Worm (Caenorhabditis elegans) whole organism, L2 larva: ENCODE measurements around the gene B0348.10.

ENCODE experiments used
- aly-2 ChIP-seq: fragments of 150-350 bp; optimal IDR thresholded peaks from 2 replicates; lab custom pipeline; 2014; ENCODE audit warnings: missing biosample characterization, missing genetic modification characterization
- elt-3 ChIP-seq: sonication (generic microtip); optimal IDR thresholded peaks from 2 replicates; lab custom pipeline; 2017; ENCODE audit warnings: missing biosample characterization, missing genetic modification characterization
- mdl-1 ChIP-seq, 2 experiments: fragments of 150-350 bp in 1 of 2; sonication (generic microtip) in 1 of 2; optimal IDR thresholded peaks; 2 replicates each; lab custom pipeline; 2017; ENCODE audit warnings: missing biosample characterization in 2 of 2, missing genetic modification characterization in 2 of 2
- nhr-11 ChIP-seq: fragments of 150-350 bp; optimal IDR thresholded peaks from 2 replicates; lab custom pipeline; 2014; ENCODE audit warnings: missing biosample characterization, missing genetic modification characterization
- nhr-25 ChIP-seq: fragments of 150-350 bp; sonication (generic microtip); optimal IDR thresholded peaks from 3 replicates; lab custom pipeline; 2014; ENCODE audit warnings: missing biosample characterization, missing genetic modification characterization
- nhr-77 ChIP-seq: fragments of 150-350 bp; optimal IDR thresholded peaks from 2 replicates; lab custom pipeline; 2014; ENCODE audit warnings: missing biosample characterization, missing genetic modification characterization
- snpc-4 ChIP-seq: fragments of 150-350 bp; optimal IDR thresholded peaks from 2 replicates; lab custom pipeline; 2014; ENCODE audit warnings: missing biosample characterization, missing genetic modification characterization
- unc-39 ChIP-seq: fragments of 150-350 bp; optimal IDR thresholded peaks from 2 replicates; lab custom pipeline; 2014; ENCODE audit warnings: missing biosample characterization, missing genetic modification characterization
- ztf-1 ChIP-seq: fragments of 200-800 bp; sonication (Bioruptor generic); conservative IDR thresholded peaks from 2 replicates; pipeline ENCODE4 v1.3.6; 2022; ENCODE audit warnings: missing genetic modification characterization, missing compliant biosample characterization
- ztf-11 ChIP-seq: sonication (generic microtip); optimal IDR thresholded peaks from 2 replicates; lab custom pipeline; 2017; ENCODE audit warnings: missing biosample characterization, missing genetic modification characterization
- ztf-4 ChIP-seq: fragments of 150-350 bp; optimal IDR thresholded peaks from 2 replicates; lab custom pipeline; 2014; ENCODE audit warnings: missing biosample characterization, missing genetic modification characterization

DNA sequence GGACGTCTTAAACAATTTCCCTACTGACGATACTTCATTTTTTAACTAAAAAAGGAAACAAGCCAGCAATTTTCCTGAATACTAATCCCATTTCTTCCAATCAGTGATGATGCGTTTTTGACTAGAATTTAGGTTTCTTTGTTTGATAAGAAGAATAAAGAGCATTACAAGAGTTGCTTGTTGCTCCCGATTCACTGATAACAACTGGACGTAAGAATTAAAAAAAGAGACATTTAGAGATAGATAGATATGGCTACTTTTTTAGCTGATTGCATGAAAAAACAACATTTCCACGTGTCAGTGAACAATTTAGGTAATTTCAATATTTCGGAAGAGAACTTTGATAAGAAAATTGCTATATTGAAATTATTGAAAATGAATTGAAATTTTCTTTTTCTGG is 13.3 kb upstream of the B0348.10 start:
- TF ChIP-seq aly-2 (no peak), nhr-25 (tag; lab: Kevin White, UChicago) (no peak), mdl-1 (tag; optimal IDR thresholded peaks at IDR 0.05; lab: Kevin White, UChicago) (no peak), unc-39 (no peak), nhr-77 (tag; lab: Kevin White, UChicago) (no peak), ztf-11 (tag; lab: Kevin White, UChicago) (no peak), ztf-4 (tag; lab: Kevin White, UChicago) (no peak), nhr-11 (tag; lab: Kevin White, UChicago) (no peak), snpc-4 (tag; lab: Kevin White, UChicago) (no peak), ztf-1 (GFP tag; lab: Robert Waterston, UW) (no peak), elt-3 (tag; lab: Kevin White, UChicago) (no peak)
